Worm (Caenorhabditis elegans): Measurements from ENCODE around the gene F21G4.3.

Gene F21G4.3

ce11 chrX:9883837-9884324 is 11.1 kb upstream of the F21G4.3 start, which contains the start of gene mrp-4:
mrp-4 (plus strand) TSS chrX:9884274.
- no peak for TF ChIP-seq lsy-2 (tag; optimal IDR thresholded peaks at IDR 0.05)
- peak in 1 of 2 experiments; percentile 33 for TF ChIP-seq unc-62 (GFP tag; optimal IDR thresholded peaks at IDR 0.05 in 1 of 2)
- TF ChIP-seq unc-62 (tag; optimal IDR thresholded peaks at IDR 0.05): no peak

- TF ChIP-seq ceh-62 (tag; optimal IDR thresholded peaks at IDR 0.05) (no peak), zfp-3 (GFP tag; conservative IDR thresholded peaks at IDR 0.05) (no peak), lim-7 (GFP tag; IDR thresholded peaks at IDR 0.05) (no peak), Y105C5A.15 (GFP tag; IDR thresholded peaks at IDR 0.05) (no peak), dmd-9 (GFP tag; IDR thresholded peaks at IDR 0.05) (no peak), hlh-11 (tag; optimal IDR thresholded peaks at IDR 0.05) (peak; percentile 35), lin-1 (GFP tag; IDR thresholded peaks at IDR 0.05) (no peak), nhr-10 (tag; optimal IDR thresholded peaks at IDR 0.05) (no peak), pqm-1 (tag; optimal IDR thresholded peaks at IDR 0.05) (peak; percentile 71), Y75B8A.6 (GFP tag; IDR thresholded peaks at IDR 0.05) (no peak), nhr-6 (tag; optimal IDR thresholded peaks at IDR 0.05) (peak; percentile 72), snpc-4 (tag; optimal IDR thresholded peaks at IDR 0.05) (no peak), aha-1 (tag) (peak; percentile 82), nhr-111 (GFP tag; optimal IDR thresholded peaks at IDR 0.05) (no peak), jun-1 (tag; optimal IDR thresholded peaks at IDR 0.05) (no peak), F10B5.3 (tag; optimal IDR thresholded peaks at IDR 0.05) (no peak), tra-1 (GFP tag; IDR thresholded peaks at IDR 0.05) (no peak), nhr-28 (tag; optimal IDR thresholded peaks at IDR 0.05) (peak; percentile 26), dmd-6 (GFP tag; IDR thresholded peaks at IDR 0.05) (peak; percentile 26; the same call in 1 of the 2 replicates), mdl-1 (tag; optimal IDR thresholded peaks at IDR 0.05) (peak in 1 of 2 experiments; percentile 4), pha-4 (GFP tag; IDR thresholded peaks at IDR 0.05) (no peak), pha-4 (tag; optimal IDR thresholded peaks at IDR 0.05) (peak; percentile 61), daf-16 (GFP tag; optimal IDR thresholded peaks at IDR 0.05) (no peak), daf-16 (tag; optimal IDR thresholded peaks at IDR 0.05) (peak; percentile 76), Y48G9A.11 (GFP tag; IDR thresholded peaks at IDR 0.05) (no peak)
Measured at ce11 chrX:9892323-9892722, 2.6 kb upstream of the F21G4.3 start, which contains the start of gene F21G4.1. F21G4.1 (minus strand) TSS chrX:9892328.

- no peak for TF ChIP-seq nhr-76 (tag; optimal IDR thresholded peaks at IDR 0.05)
- no peak for TF ChIP-seq fos-1 (tag; optimal IDR thresholded peaks at IDR 0.05)
- no peak for TF ChIP-seq nhr-237 (tag; optimal IDR thresholded peaks at IDR 0.05)
- no peak for TF ChIP-seq F37D6.2 (tag; optimal IDR thresholded peaks at IDR 0.05)
- peak; percentile 7 for TF ChIP-seq nhr-25 (tag; optimal IDR thresholded peaks at IDR 0.05; ENCODE audit: borderline replicate concordance, insufficient read depth)
- TF ChIP-seq aha-1 (tag): peak; percentile 76
Measured at ce11 chrX:9893069-9893468, 1.9 kb upstream of the F21G4.3 start.

- TF ChIP-seq mxl-3 (GFP tag; optimal IDR thresholded peaks at IDR 0.05): peak; percentile 58
- TF ChIP-seq nhr-25 (tag; optimal IDR thresholded peaks at IDR 0.05; ENCODE audit: borderline replicate concordance, insufficient read depth): no peak
- TF ChIP-seq aly-2 (tag; optimal IDR thresholded peaks at IDR 0.05): no peak
- no peak for TF ChIP-seq attf-4 (tag; optimal IDR thresholded peaks at IDR 0.05)
- 0 out of 2 replicates have a peak, but pooled peaks have one; percentile 24 for TF ChIP-seq arid-1 (GFP tag; conservative IDR thresholded peaks at IDR 0.05)
- peak; percentile 56 for TF ChIP-seq fkh-10 (GFP tag; optimal IDR thresholded peaks at IDR 0.05)
- TF ChIP-seq mdt-29 (GFP tag; IDR thresholded peaks at IDR 0.05): no peak
- TF ChIP-seq hlh-11 (tag; optimal IDR thresholded peaks at IDR 0.05): no peak
- peak in 1 of 2 experiments; percentile 58 for TF ChIP-seq lsy-2 (tag; optimal IDR thresholded peaks at IDR 0.05)
- no peak for TF ChIP-seq ctbp-1 (GFP tag; IDR thresholded peaks at IDR 0.05)
- no peak for TF ChIP-seq mes-2 (tag; optimal IDR thresholded peaks at IDR 0.05; ENCODE audit: poor library complexity, severe bottlenecking)
- no peak for TF ChIP-seq duxl-1 (tag; optimal IDR thresholded peaks at IDR 0.05; ENCODE audit: poor library complexity)
- peak; percentile 45 for TF ChIP-seq dve-1 (tag; optimal IDR thresholded peaks at IDR 0.05; ENCODE audit: insufficient read depth)
- no peak for TF ChIP-seq ceh-32 (tag; optimal IDR thresholded peaks at IDR 0.05; ENCODE audit: poor library complexity)
- TF ChIP-seq daf-16 (GFP tag; optimal IDR thresholded peaks at IDR 0.05): no peak
- peak; percentile 41 for TF ChIP-seq daf-16 (tag; optimal IDR thresholded peaks at IDR 0.05)
- no peak for TF ChIP-seq nhr-42 (GFP tag; IDR thresholded peaks at IDR 0.05)
- no peak for TF ChIP-seq nhr-11 (tag; optimal IDR thresholded peaks at IDR 0.05)
- TF ChIP-seq ama-1 (optimal IDR thresholded peaks at IDR 0.05): no peak
Measured at ce11 chrX:9899426-9900131, 4.6 kb downstream of the F21G4.3 start, which contains the start of gene phf-34. phf-34 (minus strand) TSS chrX:9899476.

All from whole organism, L4 larva.